Worm (Caenorhabditis elegans) whole organism, L4 larva: ENCODE data around the gene prx-14.

Experiments
- F26F4.8 ChIP-seq: fragments of 200-800 bp; sonication (Bioruptor generic); conservative IDR thresholded peaks from 2 replicates; pipeline ENCODE4 v1.3.6; 2022; ENCODE audit warnings: missing genetic modification characterization, missing compliant biosample characterization
- F37D6.2 ChIP-seq: sonication (generic microtip); optimal IDR thresholded peaks from 2 replicates; lab custom pipeline; 2016; ENCODE audit warnings: mild to moderate bottlenecking, missing genetic modification characterization, missing compliant biosample characterization
- F49E8.2 ChIP-seq: sonication (generic microtip); optimal IDR thresholded peaks from 2 replicates; lab custom pipeline; 2016; ENCODE audit warnings: missing compliant biosample characterization, mild to moderate bottlenecking, missing genetic modification characterization, borderline replicate concordance
- aha-1 ChIP-seq: fragments of 150-350 bp; peaks from one replicate; lab custom pipeline; 2014; ENCODE audit warnings: missing biosample characterization, missing genetic modification characterization
- aly-2 ChIP-seq: sonication (generic microtip); optimal IDR thresholded peaks from 2 replicates; lab custom pipeline; 2018; ENCODE audit warnings: missing biosample characterization, missing genetic modification characterization
- ceh-28 ChIP-seq: fragments of 150-350 bp; optimal IDR thresholded peaks from 2 replicates; lab custom pipeline; 2014; ENCODE audit warnings: missing biosample characterization, missing genetic modification reagents, missing genetic modification characterization
- ceh-62 ChIP-seq: sonication (generic microtip); optimal IDR thresholded peaks from 2 replicates; lab custom pipeline; 2017; ENCODE audit warnings: missing biosample characterization, missing genetic modification characterization
- ceh-82 ChIP-seq: sonication (generic microtip); optimal IDR thresholded peaks from 2 replicates; lab custom pipeline; 2017; ENCODE audit warnings: missing biosample characterization, missing genetic modification characterization
- cey-2 ChIP-seq: sonication (generic microtip); optimal IDR thresholded peaks from 3 replicates; lab custom pipeline; 2017; ENCODE audit warnings: missing genetic modification characterization, mild to moderate bottlenecking, missing compliant biosample characterization, antibody characterized with exemption, borderline replicate concordance; ENCODE audit not compliant: insufficient read depth
- ctbp-1 ChIP-seq: fragments of 200-800 bp; sonication (Bioruptor generic); IDR thresholded peaks from 2 replicates; pipeline ENCODE4 v1.3.6; 2022; ENCODE audit warnings: missing genetic modification reagents, missing genetic modification characterization, missing compliant biosample characterization
- daf-16 ChIP-seq, 3 experiments: sonication (generic microtip); optimal IDR thresholded peaks; 2 replicates each; lab custom pipeline; 2016 to 2017; ENCODE audit warnings: missing genetic modification characterization in 3 of 3, missing genetic modification reagents in 3 of 3, mild to moderate bottlenecking in 2 of 3, missing compliant biosample characterization in 2 of 3, missing biosample characterization in 1 of 3, moderate library complexity in 1 of 3
- daf-19 ChIP-seq: fragments of 200-800 bp; sonication (Bioruptor generic); conservative IDR thresholded peaks from 2 replicates; pipeline ENCODE4 v1.3.6; 2022; ENCODE audit warnings: missing genetic modification characterization, missing compliant biosample characterization
- dmd-6 ChIP-seq: fragments of 200-800 bp; sonication (Bioruptor generic); IDR thresholded peaks from 2 replicates; pipeline ENCODE4 v1.3.6; 2022; ENCODE audit warnings: missing genetic modification reagents, missing genetic modification characterization, missing compliant biosample characterization
- dmd-8 ChIP-seq: fragments of 200-800 bp; sonication (Bioruptor generic); IDR thresholded peaks from 2 replicates; pipeline ENCODE4 v1.3.6; 2022; ENCODE audit warnings: missing genetic modification characterization, missing compliant biosample characterization
- dmd-9 ChIP-seq: fragments of 200-800 bp; sonication (Bioruptor generic); IDR thresholded peaks from 2 replicates; pipeline ENCODE4 v1.3.6; 2022; ENCODE audit warnings: missing genetic modification reagents, missing genetic modification characterization, missing compliant biosample characterization
- duxl-1 ChIP-seq: sonication (generic microtip); optimal IDR thresholded peaks from 2 replicates; lab custom pipeline; 2016; ENCODE audit warnings: mild to moderate bottlenecking, missing genetic modification characterization, moderate library complexity, missing compliant biosample characterization; ENCODE audit not compliant: poor library complexity
- dve-1 ChIP-seq: sonication (generic microtip); optimal IDR thresholded peaks from 2 replicates; lab custom pipeline; 2017; ENCODE audit warnings: antibody characterized with exemption, mild to moderate bottlenecking, missing genetic modification characterization, missing compliant biosample characterization; ENCODE audit not compliant: insufficient read depth
- egl-43 ChIP-seq: fragments of 200-800 bp; sonication (Bioruptor generic); IDR thresholded peaks from 2 replicates; pipeline ENCODE4 v1.3.6; 2022; ENCODE audit warnings: missing genetic modification reagents, missing genetic modification characterization, missing compliant biosample characterization
- hif-1 ChIP-seq, 2 experiments: sonication (generic microtip); optimal IDR thresholded peaks; 2 replicates each; lab custom pipeline; 2016 to 2017; ENCODE audit warnings: missing compliant biosample characterization in 2 of 2, missing genetic modification characterization in 2 of 2, missing genetic modification reagents in 2 of 2, missing genotype in 2 of 2, mild to moderate bottlenecking in 1 of 2
- hlh-11 ChIP-seq: fragments of 200-800 bp; sonication (Bioruptor generic); optimal IDR thresholded peaks from 2 replicates; lab custom pipeline; 2018; ENCODE audit warnings: mild to moderate bottlenecking, missing genetic modification characterization, missing compliant biosample characterization
- hlh-30 ChIP-seq: sonication (generic microtip); optimal IDR thresholded peaks from 2 replicates; lab custom pipeline; 2017; ENCODE audit warnings: antibody characterized with exemption, mild to moderate bottlenecking, missing genetic modification characterization, missing compliant biosample characterization; ENCODE audit not compliant: insufficient read depth
- hmg-1.1 ChIP-seq: fragments of 200-800 bp; sonication (Bioruptor generic); IDR thresholded peaks from 2 replicates; pipeline ENCODE4 v1.3.6; 2022; ENCODE audit warnings: missing genetic modification reagents, missing genetic modification characterization, missing compliant biosample characterization
- jun-1 ChIP-seq: fragments of 150-350 bp; optimal IDR thresholded peaks from 2 replicates; lab custom pipeline; 2014; ENCODE audit warnings: missing biosample characterization, missing genetic modification reagents, missing genetic modification characterization
- lin-13 ChIP-seq: fragments of 150-350 bp; optimal IDR thresholded peaks from 2 replicates; lab custom pipeline; 2014; ENCODE audit warnings: missing biosample characterization, missing genetic modification reagents, missing genetic modification characterization
- lin-15B ChIP-seq: fragments of 150-350 bp; sonication (generic microtip); optimal IDR thresholded peaks from 3 replicates; lab custom pipeline; 2014; ENCODE audit warnings: missing biosample characterization, missing genetic modification characterization
- lin-38 ChIP-seq: fragments of 200-800 bp; sonication (Bioruptor generic); IDR thresholded peaks from 2 replicates; pipeline ENCODE4 v1.3.6; 2022; ENCODE audit warnings: missing genetic modification reagents, missing genetic modification characterization, missing compliant biosample characterization
- lir-3 ChIP-seq: sonication (generic microtip); optimal IDR thresholded peaks from 2 replicates; lab custom pipeline; 2016; ENCODE audit warnings: mild to moderate bottlenecking, missing genetic modification characterization, missing compliant biosample characterization
- mep-1 ChIP-seq: fragments of 150-350 bp; sonication (generic microtip); optimal IDR thresholded peaks from 3 replicates; lab custom pipeline; 2014; ENCODE audit warnings: missing biosample characterization, missing genetic modification characterization
- mxl-3 ChIP-seq: fragments of 200-800 bp; sonication (Bioruptor generic); optimal IDR thresholded peaks from 2 replicates; lab custom pipeline; 2018; ENCODE audit warnings: mild to moderate bottlenecking, missing genetic modification characterization, missing compliant biosample characterization
- nhr-11 ChIP-seq: fragments of 150-350 bp; optimal IDR thresholded peaks from 2 replicates; lab custom pipeline; 2014; ENCODE audit warnings: missing biosample characterization, missing genetic modification characterization
- nhr-111 ChIP-seq: fragments of 200-800 bp; sonication (Bioruptor generic); optimal IDR thresholded peaks from 2 replicates; lab custom pipeline; 2018; ENCODE audit warnings: mild to moderate bottlenecking, missing genetic modification characterization, missing compliant biosample characterization
- nhr-237 ChIP-seq: sonication (generic microtip); optimal IDR thresholded peaks from 2 replicates; lab custom pipeline; 2017; ENCODE audit warnings: missing biosample characterization, missing genetic modification characterization
- nhr-28 ChIP-seq: fragments of 150-350 bp; optimal IDR thresholded peaks from 2 replicates; lab custom pipeline; 2014; ENCODE audit warnings: missing biosample characterization, missing genetic modification characterization
- nhr-41 ChIP-seq: fragments of 200-800 bp; sonication (Bioruptor generic); IDR thresholded peaks from 2 replicates; pipeline ENCODE4 v1.3.6; 2022; ENCODE audit warnings: missing genetic modification reagents, missing genetic modification characterization, missing compliant biosample characterization
- nhr-42 ChIP-seq: fragments of 200-800 bp; sonication (Bioruptor generic); IDR thresholded peaks from 2 replicates; pipeline ENCODE4 v1.3.6; 2022; ENCODE audit warnings: missing genetic modification characterization, missing compliant biosample characterization
- nhr-77 ChIP-seq: fragments of 150-350 bp; optimal IDR thresholded peaks from 2 replicates; lab custom pipeline; 2014; ENCODE audit warnings: missing biosample characterization, missing genetic modification characterization
- pha-4 ChIP-seq, 2 experiments: fragments of 150-350 bp in 1 of 2; fragments of 200-800 bp in 1 of 2; sonication (Bioruptor generic) in 1 of 2; IDR thresholded peaks in 1 of 2; optimal IDR thresholded peaks in 1 of 2; 2 replicates each; pipeline versions ENCODE4 v1.3.6 to Lab custom; 2014 to 2022; ENCODE audit warnings: missing genetic modification characterization in 2 of 2, missing genetic modification reagents in 2 of 2, missing biosample characterization in 1 of 2, missing compliant biosample characterization in 1 of 2
- php-3 ChIP-seq: fragments of 200-800 bp; sonication (Bioruptor generic); IDR thresholded peaks from 2 replicates; pipeline ENCODE4 v1.3.6; 2022; ENCODE audit warnings: missing genetic modification reagents, missing genetic modification characterization, missing compliant biosample characterization
- set-16 ChIP-seq: fragments of 200-800 bp; sonication (Bioruptor generic); IDR thresholded peaks from 2 replicates; pipeline ENCODE4 v1.3.6; 2022; ENCODE audit warnings: missing genetic modification reagents, missing genetic modification characterization, missing compliant biosample characterization
- snpc-4 ChIP-seq: fragments of 150-350 bp; optimal IDR thresholded peaks from 2 replicates; lab custom pipeline; 2014; ENCODE audit warnings: missing biosample characterization, missing genetic modification characterization
- unc-62 ChIP-seq, 3 experiments: fragments of 150-350 bp in 1 of 3; sonication (generic microtip); optimal IDR thresholded peaks in 2 of 3; peaks in 1 of 3; 1 replicate in 1 of 3; 2 replicates in 2 of 3; lab custom pipeline; 2014 to 2017; ENCODE audit warnings: missing biosample characterization in 3 of 3, missing genetic modification characterization in 3 of 3, missing genetic modification reagents in 3 of 3, missing genotype in 1 of 3
- vab-7 ChIP-seq: fragments of 200-800 bp; sonication (Bioruptor generic); IDR thresholded peaks from 2 replicates; pipeline ENCODE4 v1.3.6; 2022; ENCODE audit warnings: missing genetic modification reagents, missing genetic modification characterization, missing compliant biosample characterization
- zfp-3 ChIP-seq: fragments of 200-800 bp; sonication (Bioruptor generic); conservative IDR thresholded peaks from 2 replicates; pipeline ENCODE4 v1.3.6; 2022; ENCODE audit warnings: missing genetic modification reagents, missing genetic modification characterization, missing compliant biosample characterization
- ztf-11 ChIP-seq: fragments of 150-350 bp; optimal IDR thresholded peaks from 2 replicates; lab custom pipeline; 2014; ENCODE audit warnings: missing biosample characterization, missing genetic modification characterization

Gene prx-14

DNA sequence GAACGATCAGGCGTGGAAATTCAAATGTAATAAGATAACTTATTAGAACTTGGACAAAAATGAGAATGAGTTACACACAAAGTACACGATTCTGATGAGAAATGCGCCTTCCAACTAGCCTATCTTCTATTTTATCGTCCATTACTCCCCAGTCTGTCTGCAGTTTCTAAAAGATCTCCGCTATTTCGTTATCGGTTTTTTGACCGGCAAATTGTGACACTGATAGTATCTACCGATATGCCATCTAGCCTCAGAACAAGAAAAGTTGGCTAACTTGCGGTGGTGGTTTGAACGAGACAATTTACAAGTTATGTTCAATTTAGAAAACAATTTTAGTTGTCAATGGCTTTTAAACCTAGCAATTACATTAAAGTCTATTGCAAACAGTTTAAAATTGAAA lies 28.6 kb downstream of the prx-14 start (continued):
- TF ChIP-seq daf-16 (GFP tag; optimal IDR thresholded peaks at IDR 0.05; lab: Kevin White, UChicago) (no peak), daf-16 (tag; optimal IDR thresholded peaks at IDR 0.05; lab: Kevin White, UChicago) (peak; percentile 15), zfp-3 (GFP tag; lab: Robert Waterston, UW) (no peak), hmg-1.1 (no peak), nhr-28 (tag; lab: Kevin White, UChicago) (peak; percentile 87), cey-2 (tag; lab: Kevin White, UChicago) (peak; percentile 48), unc-62 (GFP tag; optimal IDR thresholded peaks at IDR 0.05 in 1 of 2; lab: Kevin White, UChicago) (peak in 1 of 2 experiments; percentile 96), unc-62 (tag; optimal IDR thresholded peaks at IDR 0.05; lab: Kevin White, UChicago) (no peak), dmd-6 (GFP tag; lab: Robert Waterston, UW) (peak; percentile 57), php-3 (GFP tag; lab: Robert Waterston, UW) (no peak), F26F4.8 (GFP tag; lab: Robert Waterston, UW) (no peak), daf-19 (GFP tag; lab: Robert Waterston, UW) (no peak), nhr-41 (GFP tag; lab: Robert Waterston, UW) (no peak), mxl-3 (GFP tag; lab: Kevin White, UChicago) (peak; percentile 30), lin-15B (tag; lab: Kevin White, UChicago) (no peak), ceh-28 (no peak), aly-2 (no peak), dmd-9 (GFP tag; lab: Robert Waterston, UW) (no peak), nhr-42 (no peak), hlh-30 (tag; lab: Kevin White, UChicago) (no peak), set-16 (no peak), egl-43 (no peak), F37D6.2 (tag; lab: Kevin White, UChicago) (no peak), dve-1 (tag; lab: Kevin White, UChicago) (peak; percentile 50), pha-4 (GFP tag; IDR thresholded peaks at IDR 0.05; lab: Robert Waterston, UW) (no peak), pha-4 (tag; optimal IDR thresholded peaks at IDR 0.05; lab: Kevin White, UChicago) (no peak), lin-38 (GFP tag; lab: Robert Waterston, UW) (no peak), dmd-8 (no peak), nhr-237 (no peak), ztf-11 (tag; lab: Kevin White, UChicago) (no peak), duxl-1 (tag; lab: Kevin White, UChicago) (no peak), hif-1 (tag; optimal IDR thresholded peaks at IDR 0.05; lab: Kevin White, UChicago) (no peak), ceh-62 (tag; lab: Kevin White, UChicago) (no peak), snpc-4 (no peak), ceh-82 (tag; lab: Kevin White, UChicago) (no peak), mep-1 (tag; lab: Kevin White, UChicago) (no peak), hlh-11 (tag; lab: Kevin White, UChicago) (peak; percentile 39), ctbp-1 (GFP tag; lab: Robert Waterston, UW) (no peak), F49E8.2 (tag; lab: Kevin White, UChicago) (no peak), aha-1 (tag; lab: Kevin White, UChicago) (peak; percentile 86), nhr-111 (GFP tag; lab: Kevin White, UChicago) (no peak), jun-1 (tag; lab: Kevin White, UChicago) (no peak), lin-13 (GFP tag; lab: Kevin White, UChicago) (no peak), lir-3 (tag; lab: Kevin White, UChicago) (no peak), nhr-11 (tag; lab: Kevin White, UChicago) (no peak), vab-7 (GFP tag; lab: Robert Waterston, UW) (no peak), nhr-77 (tag; lab: Kevin White, UChicago) (no peak)
- TF ChIP-seq, all 104 proteins: peak for 12
